Worm (Caenorhabditis elegans) whole organism, early embryonic: ENCODE results near the gene nfya-1.
A peak's percentile ranks its signal among the peaks of the same experiment; 100 is the strongest.

Source experiments
- B0310.2 ChIP-seq: sonication (generic microtip); optimal IDR thresholded peaks from 2 replicates; lab custom pipeline; 2016; ENCODE audit warnings: mild to moderate bottlenecking, missing genetic modification characterization, missing compliant biosample characterization
- F13C5.2 ChIP-seq: sonication (generic microtip); optimal IDR thresholded peaks from 2 replicates; lab custom pipeline; 2017; ENCODE audit warnings: mild to moderate bottlenecking, missing genetic modification characterization, inconsistent platforms, missing compliant biosample characterization
- aly-1 ChIP-seq: sonication (generic microtip); optimal IDR thresholded peaks from 2 replicates; lab custom pipeline; 2016; ENCODE audit warnings: missing genetic modification characterization, missing compliant biosample characterization
- ama-1 ChIP-seq: fragments of 150-350 bp; optimal IDR thresholded peaks from 2 replicates; lab custom pipeline; 2014
- ceh-13 ChIP-seq: fragments of 200-800 bp; sonication (Bioruptor generic); optimal IDR thresholded peaks from 2 replicates; lab custom pipeline; 2018; ENCODE audit warnings: mild to moderate bottlenecking, missing genetic modification characterization, missing compliant biosample characterization
- ceh-36 ChIP-seq: sonication (generic microtip); optimal IDR thresholded peaks from 2 replicates; lab custom pipeline; 2016; ENCODE audit warnings: missing genetic modification characterization, inconsistent platforms, missing compliant biosample characterization
- ets-7 ChIP-seq: sonication (generic microtip); optimal IDR thresholded peaks from 2 replicates; lab custom pipeline; 2016; ENCODE audit warnings: missing genotype, missing genetic modification characterization, missing compliant biosample characterization
- flt-1 ChIP-seq: fragments of 200-800 bp; sonication (Bioruptor generic); IDR thresholded peaks from 2 replicates; pipeline ENCODE4 v1.3.6; 2022; ENCODE audit warnings: missing genetic modification characterization, missing compliant biosample characterization
- hmbx-1 ChIP-seq: sonication (generic microtip); optimal IDR thresholded peaks from 2 replicates; lab custom pipeline; 2016; ENCODE audit warnings: mild to moderate bottlenecking, missing genetic modification characterization, missing compliant biosample characterization
- hmg-4 ChIP-seq: fragments of 200-800 bp; sonication (Bioruptor generic); optimal IDR thresholded peaks from 2 replicates; lab custom pipeline; 2018; ENCODE audit warnings: mild to moderate bottlenecking, missing genetic modification characterization, missing compliant biosample characterization
- hnd-1 ChIP-seq: sonication (generic microtip); optimal IDR thresholded peaks from 2 replicates; lab custom pipeline; 2016; ENCODE audit warnings: missing genetic modification characterization, missing compliant biosample characterization
- pes-1 ChIP-seq: fragments of 200-800 bp; sonication (Bioruptor generic); IDR thresholded peaks from 2 replicates; pipeline ENCODE4 v1.3.6; 2022; ENCODE audit warnings: missing genetic modification reagents, missing genetic modification characterization, missing compliant biosample characterization
- scrt-1 ChIP-seq: fragments of 200-800 bp; sonication (Bioruptor generic); IDR thresholded peaks from 2 replicates; pipeline ENCODE4 v1.3.6; 2022; ENCODE audit warnings: missing genetic modification characterization, missing compliant biosample characterization
- sea-1 ChIP-seq: fragments of 200-800 bp; sonication (Bioruptor generic); conservative IDR thresholded peaks from 2 replicates; pipeline ENCODE4 v1.3.6; 2022; ENCODE audit warnings: missing genetic modification characterization, missing compliant biosample characterization
- tbx-11 ChIP-seq: fragments of 200-800 bp; sonication (Bioruptor generic); IDR thresholded peaks from 2 replicates; pipeline ENCODE4 v1.3.6; 2022; ENCODE audit warnings: missing genetic modification characterization, missing compliant biosample characterization
- tbx-37 ChIP-seq: fragments of 200-800 bp; sonication (Bioruptor generic); conservative IDR thresholded peaks from 2 replicates; pipeline ENCODE4 v1.3.6; 2022; ENCODE audit warnings: missing genetic modification reagents, missing genetic modification characterization, missing compliant biosample characterization
- tra-4 ChIP-seq: sonication (generic microtip); optimal IDR thresholded peaks from 2 replicates; lab custom pipeline; 2017; ENCODE audit warnings: missing genetic modification characterization, missing compliant biosample characterization

Gene nfya-1

DNA sequence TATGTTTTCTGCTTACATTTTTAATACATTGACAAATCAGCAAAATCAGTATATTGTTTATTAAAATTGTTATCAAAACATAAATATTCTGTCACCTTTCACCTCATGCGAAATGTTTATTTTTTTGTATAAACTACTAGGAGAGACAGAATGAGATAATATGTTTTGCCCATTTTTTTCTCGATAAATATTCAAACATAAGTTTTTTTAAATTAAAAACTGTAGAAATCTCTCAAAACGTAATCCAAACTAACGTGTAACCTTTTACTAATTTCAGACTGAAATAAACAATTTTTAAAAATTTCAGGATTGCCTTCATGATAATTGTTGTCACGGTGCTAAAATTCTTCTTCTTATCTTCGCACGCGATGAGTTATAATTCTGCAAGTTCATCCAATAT, 10.6 kb upstream of the nfya-1 start, which contains the start of gene T08D10.5:
Gene T08D10.5 (plus strand): TSS at position 301 of the 400 bp plus-strand sequence.
- no peak for TF ChIP-seq B0310.2 (tag; lab: Kevin White, UChicago)
- TF ChIP-seq aly-1 (tag; lab: Kevin White, UChicago), result no peak
- no peak for TF ChIP-seq sea-1

DNA sequence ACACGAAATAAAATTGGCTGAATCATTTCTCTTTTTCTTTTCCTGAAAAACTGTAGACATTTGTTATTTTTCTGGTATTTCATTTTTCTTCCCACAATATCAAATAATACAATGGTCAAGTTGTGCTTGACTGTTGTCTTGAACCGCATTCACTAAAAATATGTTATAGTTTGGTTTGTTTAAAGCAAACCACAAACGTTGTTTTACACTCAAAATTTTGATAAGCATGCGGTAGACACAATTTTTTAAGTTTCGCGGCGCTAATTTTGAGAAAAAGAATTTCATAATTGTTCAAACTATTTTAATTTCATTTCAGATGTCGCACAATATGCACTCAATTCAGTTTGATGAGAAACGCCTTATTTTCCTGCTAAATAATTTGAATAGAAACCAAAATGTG, 8.5 kb upstream of the nfya-1 start, which contains the start of gene T08D10.3:
Gene T08D10.3 (plus strand): TSS at position 301 of the 400 bp plus-strand sequence.
- TF ChIP-seq scrt-1 (GFP tag; lab: Robert Waterston, UW) (no peak), hnd-1 (no peak)

DNA sequence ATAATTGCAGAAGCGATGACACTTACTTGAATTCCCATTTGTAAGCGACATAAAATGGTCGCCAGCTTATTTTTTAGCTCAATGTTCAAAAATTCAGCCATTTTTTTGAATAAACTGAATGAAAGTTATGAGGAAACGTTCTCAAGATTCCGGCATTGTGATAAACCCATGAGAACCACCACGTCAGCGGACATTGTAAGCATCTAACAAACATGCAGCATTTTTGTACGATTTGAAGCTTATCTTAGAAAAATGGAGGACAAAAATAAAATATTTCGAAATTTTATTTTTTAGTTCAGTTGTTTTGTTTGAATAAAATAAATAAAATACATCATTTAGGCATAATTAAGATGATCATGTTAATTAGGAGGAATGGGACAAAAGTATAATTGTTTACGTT, 6.6 kb upstream of the nfya-1 start, which contains the start of gene T08D10.4:
Gene T08D10.4 (minus strand): TSS at position 101 of the 400 bp plus-strand sequence.
- no peak for TF ChIP-seq sea-1
- TF ChIP-seq pes-1 (GFP tag; lab: Robert Waterston, UW), result no peak
- no peak for TF ChIP-seq ceh-13 (GFP tag; lab: Kevin White, UChicago)
- no peak for TF ChIP-seq hmg-4 (GFP tag; lab: Kevin White, UChicago)
- TF ChIP-seq tbx-37, result no peak
- TF ChIP-seq B0310.2 (tag; lab: Kevin White, UChicago), result no peak
- no peak for TF ChIP-seq ama-1 (lab: Kevin White, UChicago)
- no peak for TF ChIP-seq ets-7 (tag; lab: Kevin White, UChicago)
- no peak for TF ChIP-seq scrt-1 (GFP tag; lab: Robert Waterston, UW)
- TF ChIP-seq tbx-11 (GFP tag; lab: Robert Waterston, UW), result no peak
- TF ChIP-seq ceh-36, result no peak
- no peak for TF ChIP-seq hnd-1
- TF ChIP-seq tra-4 (tag; lab: Kevin White, UChicago), result no peak
- TF ChIP-seq hmbx-1, result no peak
- no peak for TF ChIP-seq F13C5.2 (tag; lab: Kevin White, UChicago)
- TF ChIP-seq aly-1 (tag; lab: Kevin White, UChicago), result no peak

DNA sequence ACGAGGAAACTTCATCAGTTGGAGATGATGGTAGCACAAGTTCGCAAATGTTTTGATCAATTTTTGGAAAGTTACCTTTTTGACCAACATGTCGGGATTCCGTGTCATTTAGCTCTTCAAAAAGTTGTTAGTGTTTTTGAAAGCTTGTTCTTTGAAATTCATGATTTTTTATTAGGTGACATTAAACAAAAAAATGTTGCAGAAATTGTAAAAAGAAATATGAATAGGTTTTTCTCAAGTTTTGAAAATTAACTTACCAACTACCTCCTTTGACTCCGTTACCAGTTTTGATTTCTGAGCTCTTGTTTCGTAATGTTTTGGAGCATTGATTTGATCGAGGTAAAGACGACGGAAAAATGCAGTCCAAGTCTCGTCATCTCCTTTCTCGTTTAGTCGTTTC, 5.5 kb upstream of the nfya-1 start:
- TF ChIP-seq flt-1 (GFP tag; lab: Robert Waterston, UW) (no peak), hmbx-1 (no peak), sea-1 (no peak), ama-1 (lab: Kevin White, UChicago) (no peak), scrt-1 (GFP tag; lab: Robert Waterston, UW) (no peak), tbx-37 (no peak), pes-1 (GFP tag; lab: Robert Waterston, UW) (no peak), hnd-1 (no peak), aly-1 (tag; lab: Kevin White, UChicago) (no peak), B0310.2 (tag; lab: Kevin White, UChicago) (no peak), ceh-13 (GFP tag; lab: Kevin White, UChicago) (no peak), ets-7 (tag; lab: Kevin White, UChicago) (no peak), hmg-4 (GFP tag; lab: Kevin White, UChicago) (no peak), tbx-11 (GFP tag; lab: Robert Waterston, UW) (no peak), ceh-36 (no peak), F13C5.2 (tag; lab: Kevin White, UChicago) (no peak), tra-4 (tag; lab: Kevin White, UChicago) (no peak)

DNA sequence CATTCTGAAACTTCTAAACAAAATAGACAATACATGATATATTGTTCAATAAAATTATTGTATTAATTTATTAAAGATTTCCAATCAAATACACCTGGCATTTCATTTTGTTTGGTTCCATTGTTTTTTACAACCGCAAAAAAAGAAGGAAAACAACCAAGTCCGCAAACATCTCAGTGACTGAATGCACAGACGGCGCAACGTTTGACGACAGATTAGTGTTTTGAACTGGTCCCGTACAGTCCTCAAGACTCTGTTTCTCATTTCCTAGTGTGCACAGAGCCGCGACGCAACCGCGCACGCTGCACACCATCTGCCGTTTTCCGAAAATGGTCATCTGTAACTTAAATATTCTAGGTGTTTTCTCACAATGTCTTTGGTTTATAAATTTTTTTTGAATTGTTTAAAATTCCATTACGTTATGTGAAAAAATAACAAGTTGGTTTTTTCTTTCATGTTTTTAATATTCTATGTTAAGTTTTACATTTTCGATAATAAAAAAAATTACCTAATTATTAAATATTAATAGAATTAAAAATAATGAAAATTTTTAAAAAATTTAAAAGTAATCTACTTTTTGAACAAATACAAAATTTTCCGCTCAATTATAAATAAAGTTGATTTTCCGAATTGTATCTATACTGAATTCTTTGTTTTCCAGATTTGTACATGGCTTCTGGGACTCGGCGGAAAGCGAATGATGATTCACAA, 1.7 kb upstream of the nfya-1 start, which contains the start of gene lsd-1:
Gene lsd-1 (plus strand): TSS at position 661 of the 711 bp plus-strand sequence.
- TF ChIP-seq hmg-4 (GFP tag; lab: Kevin White, UChicago), result peak; percentile 7
- no peak for TF ChIP-seq ets-7 (tag; lab: Kevin White, UChicago)

DNA sequence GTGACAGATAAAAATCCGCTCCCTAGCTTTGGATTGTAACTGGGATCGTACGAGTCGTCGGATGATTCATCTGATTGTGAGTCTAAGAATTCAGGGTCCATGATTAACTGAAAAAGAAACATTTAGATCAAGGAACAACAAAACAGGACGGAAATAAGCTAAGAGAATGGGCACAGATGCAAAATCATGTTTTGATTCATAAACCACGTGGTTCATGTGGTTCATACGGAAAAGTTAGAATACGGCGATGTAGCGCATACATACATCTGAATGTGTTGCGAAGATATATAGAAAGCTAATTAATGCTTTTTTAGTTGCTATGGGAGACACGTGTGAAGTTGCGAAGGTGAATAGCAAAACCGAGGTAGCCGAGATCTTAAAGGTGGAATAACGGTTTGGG, 4.7 kb downstream of the nfya-1 start, which contains the start of gene F55G7.3:
Gene F55G7.3 (minus strand): TSS at position 101 of the 400 bp plus-strand sequence.
- TF ChIP-seq B0310.2 (tag; lab: Kevin White, UChicago), result no peak
- no peak for TF ChIP-seq tbx-11 (GFP tag; lab: Robert Waterston, UW)

DNA sequence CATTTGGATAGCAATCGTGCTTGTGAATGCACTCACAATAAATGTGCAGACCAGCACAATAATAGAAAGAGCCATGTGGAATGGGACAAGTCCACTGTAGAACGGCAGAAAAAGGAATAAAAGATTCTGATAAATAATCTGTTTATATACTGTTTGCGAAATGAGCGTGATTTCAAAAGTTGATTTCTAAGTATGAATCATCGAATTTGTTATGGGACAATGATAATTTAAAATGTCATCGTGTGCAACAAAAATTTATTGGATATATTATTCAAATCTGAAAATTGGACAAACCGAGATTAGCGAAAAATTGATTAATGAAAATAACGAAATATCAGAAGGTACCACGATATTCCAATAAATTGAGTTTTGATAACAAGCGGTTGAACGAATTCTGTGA, 7.8 kb downstream of the nfya-1 start, which contains the start of gene F55G7.5:
Gene F55G7.5 (minus strand): TSS at position 101 of the 400 bp plus-strand sequence.
- TF ChIP-seq F13C5.2 (tag; lab: Kevin White, UChicago) (no peak), scrt-1 (GFP tag; lab: Robert Waterston, UW) (no peak), hmg-4 (GFP tag; lab: Kevin White, UChicago) (no peak)

DNA sequence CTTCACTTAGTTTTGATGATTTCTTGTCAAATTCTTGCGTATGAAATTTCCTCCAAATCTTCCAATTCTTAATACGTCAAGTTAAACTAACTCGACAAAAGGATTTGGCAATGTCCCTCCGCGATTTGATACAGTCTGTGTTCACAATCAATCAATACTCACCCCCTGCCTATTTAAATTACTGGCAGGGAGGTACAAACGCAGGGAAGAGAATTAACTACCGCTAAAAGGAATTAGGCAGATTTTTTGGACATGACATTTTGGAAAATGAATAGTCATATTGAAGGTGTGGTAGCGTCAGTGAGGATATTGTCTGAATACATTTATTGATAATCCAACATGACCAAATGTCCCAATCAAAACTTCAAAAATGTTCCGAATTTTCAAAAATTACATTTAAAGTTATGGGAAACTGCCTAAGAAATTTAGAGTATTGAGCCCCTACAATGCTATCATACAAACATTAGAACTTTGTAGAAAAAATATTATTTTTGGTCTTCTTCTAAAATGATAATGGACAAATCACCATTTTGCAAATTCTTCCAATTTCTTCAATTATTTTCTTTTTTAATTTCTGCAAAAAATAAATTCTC, 9.2 kb downstream of the nfya-1 start:
- TF ChIP-seq tra-4 (tag; lab: Kevin White, UChicago) (no peak), hnd-1 (peak; percentile 2), F13C5.2 (tag; lab: Kevin White, UChicago) (peak; percentile 93), ceh-36 (peak; percentile 31), scrt-1 (GFP tag; lab: Robert Waterston, UW) (peak; percentile 60), B0310.2 (tag; lab: Kevin White, UChicago) (no peak), tbx-11 (GFP tag; lab: Robert Waterston, UW) (0 out of 2 replicates have a peak, but pooled peaks have one; percentile 69), tbx-37 (peak; percentile 59; the same call in 1 of the 2 replicates), hmg-4 (GFP tag; lab: Kevin White, UChicago) (peak; percentile 81), flt-1 (GFP tag; lab: Robert Waterston, UW) (peak; percentile 67), ets-7 (tag; lab: Kevin White, UChicago) (peak; percentile 4)
